Worm (Caenorhabditis elegans): ENCODE results near the gene K09E2.1.

DNA sequence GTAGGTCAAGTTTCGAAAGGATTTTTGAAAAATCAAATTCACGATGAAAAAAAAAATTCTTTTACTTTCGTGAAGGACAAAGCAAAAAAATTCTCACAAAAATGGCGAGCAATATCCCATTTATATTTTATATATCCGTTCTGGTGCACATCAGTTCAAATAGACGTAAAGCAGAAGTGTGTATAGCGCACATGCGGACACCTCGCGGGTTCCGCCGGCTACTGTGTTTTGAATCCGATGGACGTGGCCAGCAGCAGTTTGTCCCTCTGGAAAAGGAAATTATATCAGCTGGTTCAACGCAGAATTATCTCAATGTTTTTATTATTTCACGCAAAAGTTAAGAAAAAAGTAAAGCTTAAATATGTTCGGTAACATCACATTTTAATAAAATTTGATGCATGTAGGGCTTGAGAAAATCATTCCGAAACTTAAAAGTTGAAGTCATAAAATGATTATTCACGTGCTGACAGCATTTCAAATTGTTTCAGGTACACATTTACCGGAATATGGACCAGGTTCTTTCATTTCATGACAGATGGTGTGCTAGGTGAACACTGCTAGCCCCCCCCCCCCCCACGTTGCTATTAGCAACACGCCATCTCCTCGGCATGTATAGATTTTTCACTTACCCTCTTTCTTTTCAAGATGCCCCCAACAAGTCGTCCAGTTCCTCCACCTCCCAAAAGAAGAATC, 22.1 kb downstream of the K09E2.1 start, which contains the start of gene jbts-14:
- TF ChIP-seq nfya-1 (tag; optimal IDR thresholded peaks at IDR 0.05; ENCODE audit: borderline replicate concordance, insufficient read depth) (no peak), ztf-3 (GFP tag; optimal IDR thresholded peaks at IDR 0.05) (no peak), ztf-28 (GFP tag; IDR thresholded peaks at IDR 0.05) (no peak), snpc-4 (GFP tag; optimal IDR thresholded peaks at IDR 0.05) (peak; percentile 63), snpc-4 (tag; optimal IDR thresholded peaks at IDR 0.05) (peak in 2 of 4 experiments; percentile 80 to 90), rec-8 (tag; optimal IDR thresholded peaks at IDR 0.05) (no peak), K11D2.4 (GFP tag; IDR thresholded peaks at IDR 0.05) (no peak), pha-4 (tag; optimal IDR thresholded peaks at IDR 0.05) (no peak)

Measured in whole organism, young adult.